Fruit fly (Drosophila melanogaster) whole organism, embryonic: ENCODE results near the gene CCDC151.

ENCODE experiments used
- Aef1 ChIP-seq: fragments of 200-800 bp; sonication (Bioruptor generic); IDR thresholded peaks from 3 replicates; pipeline ENCODE4 v1.3.6; 2022; ENCODE audit warnings: missing biosample characterization, missing genetic modification characterization
- Atf3 ChIP-seq: fragments of 200-800 bp; sonication (Bioruptor generic); optimal IDR thresholded peaks from 3 replicates; lab custom pipeline; 2016; ENCODE audit warnings: missing biosample characterization, missing genetic modification characterization
- Bdp1 ChIP-seq: fragments of 200-800 bp; sonication (Bioruptor generic); optimal IDR thresholded peaks from 3 replicates; lab custom pipeline; 2016; ENCODE audit warnings: missing biosample characterization, missing genetic modification characterization
- CG10267 ChIP-seq: fragments of 200-800 bp; sonication (Bioruptor generic); optimal IDR thresholded peaks from 2 replicates; lab custom pipeline; 2018; ENCODE audit warnings: missing biosample characterization, mild to moderate bottlenecking, missing genetic modification characterization, moderate library complexity
- CG12769 ChIP-seq: fragments of 200-800 bp; sonication (Bioruptor generic); optimal IDR thresholded peaks from 2 replicates; lab custom pipeline; 2019; ENCODE audit warnings: missing biosample characterization, mild to moderate bottlenecking, missing genetic modification characterization, moderate library complexity
- CG13287 ChIP-seq: fragments of 200-800 bp; sonication (Bioruptor generic); IDR thresholded peaks from 2 replicates; pipeline ENCODE4 v1.3.6; 2022; ENCODE audit warnings: missing biosample characterization, missing genetic modification characterization; ENCODE audit not compliant: partially characterized antibody
- CG14441 ChIP-seq: fragments of 200-800 bp; sonication (Bioruptor generic); IDR thresholded peaks from 2 replicates; pipeline ENCODE4 v1.3.6; 2022; ENCODE audit warnings: missing biosample characterization, missing genetic modification characterization
- CG15269 ChIP-seq: fragments of 200-800 bp; sonication (Bioruptor generic); optimal IDR thresholded peaks from 2 replicates; lab custom pipeline; 2018; ENCODE audit warnings: missing biosample characterization, mild to moderate bottlenecking, missing genetic modification characterization, moderate library complexity
- CG15601 ChIP-seq: fragments of 200-800 bp; sonication (Bioruptor generic); optimal IDR thresholded peaks from 3 replicates; lab custom pipeline; 2019; ENCODE audit warnings: missing biosample characterization, mild to moderate bottlenecking, missing genetic modification characterization, moderate library complexity
- CG15696 ChIP-seq: fragments of 200-800 bp; sonication (Bioruptor generic); optimal IDR thresholded peaks from 2 replicates; lab custom pipeline; 2019; ENCODE audit warnings: missing biosample characterization, mild to moderate bottlenecking, missing genetic modification characterization, moderate library complexity
- CG1603 ChIP-seq: fragments of 200-800 bp; sonication (Bioruptor generic); optimal IDR thresholded peaks from 2 replicates; lab custom pipeline; 2019; ENCODE audit warnings: missing biosample characterization, mild to moderate bottlenecking, missing genetic modification characterization, moderate library complexity
- CG16815 ChIP-seq: fragments of 200-800 bp; sonication (Bioruptor generic); optimal IDR thresholded peaks from 3 replicates; lab custom pipeline; 2017; ENCODE audit warnings: missing biosample characterization, mild to moderate bottlenecking, missing genetic modification characterization
- CG18262 ChIP-seq: fragments of 200-800 bp; optimal IDR thresholded peaks from 3 replicates; lab custom pipeline; 2019; ENCODE audit warnings: missing biosample characterization, mild to moderate bottlenecking, missing genetic modification characterization, moderate library complexity
- CG18764 ChIP-seq: fragments of 200-800 bp; sonication (Bioruptor generic); optimal IDR thresholded peaks from 3 replicates; lab custom pipeline; 2016; ENCODE audit warnings: missing biosample characterization, missing genetic modification characterization
- CG2116 ChIP-seq: fragments of 200-800 bp; sonication (Bioruptor generic); optimal IDR thresholded peaks from 3 replicates; lab custom pipeline; 2018; ENCODE audit warnings: missing biosample characterization, mild to moderate bottlenecking, missing genetic modification characterization
- CG2875 ChIP-seq: fragments of 200-800 bp; sonication (Bioruptor generic); optimal IDR thresholded peaks from 2 replicates; lab custom pipeline; 2017; ENCODE audit warnings: missing biosample characterization, mild to moderate bottlenecking, missing genetic modification characterization, missing genetic modification reagents
- CG2889 ChIP-seq: fragments of 200-800 bp; sonication (Bioruptor generic); IDR thresholded peaks from 3 replicates; pipeline ENCODE4 v1.3.6; 2022; ENCODE audit warnings: missing biosample characterization, missing genetic modification characterization
- CG42726 ChIP-seq: fragments of 200-800 bp; sonication (Bioruptor generic); IDR thresholded peaks from 2 replicates; pipeline ENCODE4 v1.3.6; 2022; ENCODE audit warnings: missing biosample characterization, missing genetic modification characterization; ENCODE audit not compliant: partially characterized antibody
- CG6689 ChIP-seq: fragments of 200-800 bp; sonication (Bioruptor generic); IDR thresholded peaks from 2 replicates; pipeline ENCODE4 v1.3.6; 2022; ENCODE audit warnings: missing biosample characterization, missing genetic modification characterization
- CG7786 ChIP-seq: fragments of 200-800 bp; sonication (Bioruptor generic); optimal IDR thresholded peaks from 2 replicates; lab custom pipeline; 2016; ENCODE audit warnings: missing biosample characterization, missing genetic modification characterization
- CG8281 ChIP-seq: fragments of 200-800 bp; sonication (Bioruptor generic); optimal IDR thresholded peaks from 2 replicates; lab custom pipeline; 2018; ENCODE audit warnings: missing biosample characterization, mild to moderate bottlenecking, missing genetic modification characterization, moderate library complexity
- CG8290 ChIP-seq, 3 experiments: fragments of 200-800 bp; sonication (Bioruptor generic); optimal IDR thresholded peaks; 2 replicates each; lab custom pipeline; 2016 to 2019; ENCODE audit warnings: missing biosample characterization in 3 of 3, missing genetic modification characterization in 3 of 3, mild to moderate bottlenecking in 2 of 3, moderate library complexity in 1 of 3
- CG9437 ChIP-seq: fragments of 200-800 bp; sonication (Bioruptor generic); optimal IDR thresholded peaks from 2 replicates; lab custom pipeline; 2018; ENCODE audit warnings: missing biosample characterization, mild to moderate bottlenecking, missing genetic modification characterization
- CG9727 ChIP-seq: fragments of 200-800 bp; sonication (Bioruptor generic); optimal IDR thresholded peaks from 3 replicates; lab custom pipeline; 2017; ENCODE audit warnings: missing biosample characterization, mild to moderate bottlenecking, missing genetic modification characterization
- CTCF ChIP-seq: fragments of 200-800 bp; sonication (Bioruptor generic); optimal IDR thresholded peaks from 2 replicates; lab custom pipeline; 2017; ENCODE audit warnings: missing biosample characterization, mild to moderate bottlenecking, missing genetic modification characterization, moderate library complexity
- D19A ChIP-seq: fragments of 200-800 bp; optimal IDR thresholded peaks from 3 replicates; lab custom pipeline; 2019; ENCODE audit warnings: missing biosample characterization, mild to moderate bottlenecking, missing genetic modification characterization, moderate library complexity
- Eip74EF ChIP-seq, 2 experiments: fragments of 200-800 bp in 1 of 2; fragments of >200 bp in 1 of 2; sonication (Bioruptor generic) in 1 of 2; optimal IDR thresholded peaks; 2 replicates each; lab custom pipeline; 2017 to 2019; ENCODE audit warnings: missing biosample characterization in 2 of 2, missing genetic modification characterization in 2 of 2, mild to moderate bottlenecking in 1 of 2, moderate library complexity in 1 of 2
- HLH54F ChIP-seq: fragments of 200-800 bp; sonication (Bioruptor generic); optimal IDR thresholded peaks from 3 replicates; lab custom pipeline; 2016; ENCODE audit warnings: missing biosample characterization, missing genetic modification characterization
- Hmx ChIP-seq: fragments of 200-800 bp; sonication (Bioruptor generic); optimal IDR thresholded peaks from 2 replicates; lab custom pipeline; 2016; ENCODE audit warnings: missing biosample characterization, missing genetic modification characterization
- Lhr ChIP-seq: fragments of 200-800 bp; sonication (Bioruptor generic); optimal IDR thresholded peaks from 3 replicates; lab custom pipeline; 2017; ENCODE audit warnings: mild to moderate bottlenecking, missing biosample characterization, missing genetic modification reagents, missing genetic modification characterization
- MBD-R2 ChIP-seq: fragments of 200-800 bp; sonication (Bioruptor generic); IDR thresholded peaks from 2 replicates; pipeline ENCODE4 v1.3.6; 2022; ENCODE audit warnings: missing biosample characterization, missing genetic modification characterization
- Med ChIP-seq: fragments of 200-800 bp; sonication (Bioruptor generic); peaks from one replicate; lab custom pipeline; 2016; ENCODE audit warnings: missing biosample characterization, missing genetic modification characterization, mild to moderate bottlenecking, inconsistent platforms, moderate library complexity
- Ptx1 ChIP-seq: fragments of 200-800 bp; sonication (Bioruptor generic); IDR thresholded peaks from 2 replicates; pipeline ENCODE4 v1.3.6; 2022; ENCODE audit warnings: missing biosample characterization, missing genetic modification characterization
- Rfx ChIP-seq: fragments of 200-800 bp; sonication (Bioruptor generic); IDR thresholded peaks from 2 replicates; pipeline ENCODE4 v1.3.6; 2022; ENCODE audit warnings: missing biosample characterization, missing genetic modification characterization
- YL-1 ChIP-seq: fragments of 200-800 bp; sonication (Bioruptor generic); optimal IDR thresholded peaks from 3 replicates; lab custom pipeline; 2017; ENCODE audit warnings: missing biosample characterization, mild to moderate bottlenecking, missing genetic modification characterization
- ap ChIP-seq: fragments of 200-800 bp; sonication (Bioruptor generic); IDR thresholded peaks from 2 replicates; pipeline ENCODE4 v1.3.6; 2022; ENCODE audit warnings: missing biosample characterization, missing genetic modification characterization
- ase ChIP-seq: fragments of 200-800 bp; sonication (Bioruptor generic); IDR thresholded peaks from 3 replicates; pipeline ENCODE4 v1.3.6; 2022; ENCODE audit warnings: missing biosample characterization, missing genetic modification characterization
- bcd ChIP-seq: fragments of 200-800 bp; sonication (Bioruptor generic); optimal IDR thresholded peaks from 2 replicates; lab custom pipeline; 2017; ENCODE audit warnings: missing biosample characterization, mild to moderate bottlenecking, missing genetic modification characterization
- bsh ChIP-seq, 2 experiments: fragments of 200-800 bp; sonication (Bioruptor generic); optimal IDR thresholded peaks; 2 replicates each; lab custom pipeline; 2017 to 2018; ENCODE audit warnings: mild to moderate bottlenecking in 2 of 2, missing biosample characterization in 2 of 2, missing genetic modification characterization in 2 of 2, moderate library complexity in 1 of 2
- emc ChIP-seq: fragments of 200-800 bp; sonication (Bioruptor generic); optimal IDR thresholded peaks from 2 replicates; lab custom pipeline; 2016; ENCODE audit warnings: missing biosample characterization, missing genetic modification characterization
- eve ChIP-seq, 2 experiments: fragments of >200 bp; optimal IDR thresholded peaks; 2 replicates each; lab custom pipeline; 2017; ENCODE audit warnings: missing biosample characterization in 2 of 2, missing genetic modification characterization in 2 of 2
- odd ChIP-seq: fragments of 200-800 bp; sonication (Bioruptor generic); optimal IDR thresholded peaks from 2 replicates; lab custom pipeline; 2017; ENCODE audit warnings: missing biosample characterization, mild to moderate bottlenecking, missing genetic modification characterization
- p53 ChIP-seq: fragments of 200-800 bp; sonication (Bioruptor generic); optimal IDR thresholded peaks from 2 replicates; lab custom pipeline; 2016; ENCODE audit warnings: missing biosample characterization, missing genetic modification characterization
- pita ChIP-seq: fragments of 200-800 bp; sonication (Bioruptor generic); optimal IDR thresholded peaks from 2 replicates; lab custom pipeline; 2017; ENCODE audit warnings: missing biosample characterization, mild to moderate bottlenecking, missing genetic modification characterization
- sens ChIP-seq: fragments of 200-800 bp; sonication (Bioruptor generic); peaks from one replicate; lab custom pipeline; 2016; ENCODE audit warnings: missing biosample characterization, missing genetic modification characterization
- sr ChIP-seq: fragments of 200-800 bp; sonication (Bioruptor generic); IDR thresholded peaks from 3 replicates; pipeline ENCODE4 v1.3.6; 2022; ENCODE audit warnings: missing biosample characterization, missing genetic modification characterization
- stc ChIP-seq: fragments of 200-800 bp; sonication (Bioruptor generic); IDR thresholded peaks from 2 replicates; pipeline ENCODE4 v1.3.6; 2022; ENCODE audit warnings: missing biosample characterization, missing genetic modification characterization
- stwl ChIP-seq: fragments of 200-800 bp; sonication (Bioruptor generic); optimal IDR thresholded peaks from 3 replicates; lab custom pipeline; 2018; ENCODE audit warnings: missing biosample characterization, mild to moderate bottlenecking, missing genetic modification characterization, moderate library complexity
- twi ChIP-seq: fragments of 200-800 bp; optimal IDR thresholded peaks from 2 replicates; lab custom pipeline; 2019; ENCODE audit warnings: missing biosample characterization, mild to moderate bottlenecking, missing genetic modification characterization, moderate library complexity
- wor ChIP-seq: fragments of 200-800 bp; sonication (Bioruptor generic); IDR thresholded peaks from 2 replicates; pipeline ENCODE4 v1.3.6; 2022; ENCODE audit warnings: missing biosample characterization, missing genetic modification characterization
- zen ChIP-seq: fragments of 200-800 bp; sonication (Bioruptor generic); optimal IDR thresholded peaks from 3 replicates; lab custom pipeline; 2018; ENCODE audit warnings: missing biosample characterization, mild to moderate bottlenecking, missing genetic modification characterization, moderate library complexity

The CCDC151 gene

dm6 chr3L:11918217-11918616 is 37.0 kb downstream of the CCDC151 start (continued):
- TF ChIP-seq CG8290 (GFP tag; optimal IDR thresholded peaks at IDR 0.05; lab: Kevin White, UChicago) (no peak), CG8290 (tag; optimal IDR thresholded peaks at IDR 0.05; lab: Kevin White, UChicago) (no peak), CG9437 (GFP tag; lab: Kevin White, UChicago) (no peak), CG10267 (tag; lab: Kevin White, UChicago) (no peak), CG2875 (GFP tag; lab: Kevin White, UChicago) (no peak), Atf3 (GFP tag; lab: Kevin White, UChicago) (peak; percentile 25), CG2889 (GFP tag; lab: Robert Waterston, UW) (no peak), wor (GFP tag; lab: Robert Waterston, UW) (no peak), stc (GFP tag; lab: Robert Waterston, UW) (no peak), Lhr (GFP tag; lab: Kevin White, UChicago) (peak; percentile 18), CG15269 (no peak), eve (GFP tag; optimal IDR thresholded peaks at IDR 0.05; lab: Kevin White, UChicago) (no peak), emc (GFP tag; lab: Kevin White, UChicago) (no peak), CG1603 (peak; percentile 24), p53 (GFP tag; lab: Kevin White, UChicago) (no peak), CG15601 (tag; lab: Kevin White, UChicago) (no peak), Eip74EF (GFP tag; optimal IDR thresholded peaks at IDR 0.05; lab: Kevin White, UChicago) (peak in 1 of 2 experiments; percentile 25), CG12769 (tag; lab: Kevin White, UChicago) (no peak), stwl (tag; lab: Kevin White, UChicago) (peak; percentile 62), Hmx (GFP tag; lab: Kevin White, UChicago) (no peak), CG6689 (peak; percentile 98), D19A (tag; lab: Kevin White, UChicago) (no peak), sens (peak; percentile 62), CG16815 (GFP tag; lab: Kevin White, UChicago) (no peak), MBD-R2 (no peak), bcd (GFP tag; lab: Kevin White, UChicago) (no peak), Aef1 (GFP tag; lab: Robert Waterston, UW) (no peak), CG8281 (peak; percentile 39), CG18764 (GFP tag; lab: Kevin White, UChicago) (no peak), Ptx1 (GFP tag; lab: Robert Waterston, UW) (no peak), odd (no peak), CG7786 (no peak), CG15696 (no peak), CG42726 (0 out of 2 replicates have a peak, but pooled peaks have one; percentile 40), CG2116 (no peak), bsh (GFP tag; optimal IDR thresholded peaks at IDR 0.05; lab: Kevin White, UChicago) (no peak), ap (no peak), Rfx (GFP tag; lab: Robert Waterston, UW) (no peak), CG13287 (GFP tag; lab: Robert Waterston, UW) (no peak; the same call in 1 of the 2 replicates), twi (no peak), pita (GFP tag; lab: Kevin White, UChicago) (peak; percentile 21), sr (GFP tag; lab: Robert Waterston, UW) (no peak), YL-1 (no peak), CTCF (peak; percentile 47), Bdp1 (no peak), CG14441 (GFP tag; lab: Robert Waterston, UW) (no peak), Med (GFP tag; lab: Kevin White, UChicago) (no peak), ase (GFP tag; lab: Robert Waterston, UW) (no peak), CG18262 (tag; lab: Kevin White, UChicago) (no peak), CG9727 (GFP tag; lab: Kevin White, UChicago) (no peak), zen (no peak), HLH54F (GFP tag; lab: Kevin White, UChicago) (no peak)
- TF ChIP-seq, all 482 proteins: peak for 13
